Worm (Caenorhabditis elegans) whole organism, L2 larva: ENCODE measurements around the gene grl-31.

ENCODE experiments used
- aly-2 ChIP-seq: fragments of 150-350 bp; optimal IDR thresholded peaks from 2 replicates; lab custom pipeline; 2014; ENCODE audit warnings: missing biosample characterization, missing genetic modification characterization
- egl-27 ChIP-seq: sonication (generic microtip); optimal IDR thresholded peaks from 3 replicates; lab custom pipeline; 2017; ENCODE audit warnings: missing biosample characterization, missing genetic modification reagents, missing genetic modification characterization
- gmeb-1 ChIP-seq: fragments of 150-350 bp; optimal IDR thresholded peaks from 2 replicates; lab custom pipeline; 2014; ENCODE audit warnings: missing biosample characterization, missing genetic modification characterization
- nhr-11 ChIP-seq: fragments of 150-350 bp; optimal IDR thresholded peaks from 2 replicates; lab custom pipeline; 2014; ENCODE audit warnings: missing biosample characterization, missing genetic modification characterization
- unc-62 ChIP-seq: fragments of 150-350 bp; optimal IDR thresholded peaks from 2 replicates; lab custom pipeline; 2014; ENCODE audit warnings: missing biosample characterization, missing genetic modification reagents, missing genetic modification characterization

DNA sequence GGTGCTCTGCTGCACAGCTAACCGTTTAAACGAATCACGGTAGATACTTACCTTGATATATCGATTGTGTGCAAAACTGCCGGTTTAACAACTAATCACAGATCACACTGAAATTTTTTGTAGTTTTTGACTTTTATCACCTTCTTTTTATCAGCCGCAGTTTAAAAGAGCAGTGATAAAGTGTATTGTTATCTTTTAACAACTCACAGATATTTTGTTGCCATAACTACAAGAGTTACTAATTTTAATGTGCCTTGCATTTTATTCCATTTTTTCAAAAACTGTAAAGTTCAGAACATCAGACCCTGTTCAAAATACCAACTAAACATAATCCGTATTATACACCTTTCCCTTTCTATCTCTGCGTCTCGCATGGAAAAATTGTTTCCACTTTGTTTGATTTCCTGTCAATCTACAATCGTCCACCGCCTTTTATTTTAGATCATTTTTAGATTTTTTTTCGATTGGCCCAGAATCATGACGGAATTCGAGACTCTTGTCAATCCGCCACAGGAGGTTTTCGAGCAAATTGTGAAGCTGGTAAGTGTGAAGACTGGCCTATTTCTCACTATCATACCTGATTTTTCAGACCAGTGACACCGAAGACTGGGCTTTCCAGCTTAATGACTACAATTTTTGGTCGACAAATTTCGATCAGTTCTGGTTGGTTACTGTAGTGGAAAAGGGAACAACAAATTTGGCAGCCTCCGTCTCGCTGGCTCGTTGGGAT, 4.7 kb downstream of the grl-31 start, which contains the start of gene T24A6.20:
- no peak for TF ChIP-seq egl-27 (tag; lab: Kevin White, UChicago)
- no peak for TF ChIP-seq nhr-11
- no peak for TF ChIP-seq aly-2
- TF ChIP-seq unc-62 = no peak
- TF ChIP-seq gmeb-1 (tag; lab: Kevin White, UChicago) = no peak
